Fruit fly (Drosophila melanogaster) whole organism: ENCODE data around the gene Acer.

ENCODE experiments used
- CG8478 ChIP-seq: fragments of >200 bp; optimal IDR thresholded peaks from 2 replicates; lab custom pipeline; 2018; ENCODE audit warnings: inconsistent platforms
- Dll ChIP-seq: fragments of >200 bp; optimal IDR thresholded peaks from 2 replicates; lab custom pipeline; 2017
- EcR ChIP-seq, 2 experiments: fragments of >200 bp; optimal IDR thresholded peaks; 2 replicates each; lab custom pipeline; 2017; ENCODE audit warnings: missing biosample characterization in 2 of 2, missing genetic modification characterization in 2 of 2, missing genetic modification reagents in 2 of 2
- pan ChIP-seq: fragments of >200 bp; optimal IDR thresholded peaks from 2 replicates; lab custom pipeline; 2017
- usp ChIP-seq: fragments of >200 bp; optimal IDR thresholded peaks from 2 replicates; lab custom pipeline; 2017; ENCODE audit warnings: missing biosample characterization, missing genetic modification characterization, mixed read lengths

- TF ChIP-seq pan: no peak
- TF ChIP-seq CG8478 (lab: Kevin White, UChicago): no peak
- TF ChIP-seq EcR (GFP tag; optimal IDR thresholded peaks at IDR 0.05; lab: Kevin White, UChicago): no peak
- TF ChIP-seq usp (GFP tag; lab: Kevin White, UChicago): no peak
- no peak for TF ChIP-seq Dll
Measured at dm6 chr2L:8514748-8515147, 7.0 kb upstream of the Acer start, which contains the start of the genes CG13097 and PIG-U.
